Worm (Caenorhabditis elegans) whole organism, young adult: ENCODE results near the gene daf-22.

ENCODE experiments used
- B0019.2 ChIP-seq: fragments of 200-800 bp; sonication (Bioruptor generic); conservative IDR thresholded peaks from 2 replicates; pipeline ENCODE4 v1.3.6; 2022; ENCODE audit warnings: missing genetic modification reagents, missing genetic modification characterization, missing compliant biosample characterization
- C17E4.6 ChIP-seq: fragments of 200-800 bp; sonication (Bioruptor generic); IDR thresholded peaks from 2 replicates; pipeline ENCODE4 v1.3.6; 2022; ENCODE audit warnings: missing genetic modification reagents, missing genetic modification characterization, missing compliant biosample characterization
- F57C9.4 ChIP-seq: sonication (generic microtip); optimal IDR thresholded peaks from 2 replicates; lab custom pipeline; 2017; ENCODE audit warnings: mild to moderate bottlenecking, missing genetic modification characterization, missing compliant biosample characterization
- Y67H2A.10 ChIP-seq: fragments of 200-800 bp; sonication (Bioruptor generic); conservative IDR thresholded peaks from 2 replicates; pipeline ENCODE4 v1.3.6; 2022; ENCODE audit warnings: missing genetic modification reagents, missing genetic modification characterization, missing compliant biosample characterization
- Y79H2A.3 ChIP-seq: fragments of 200-800 bp; sonication (Bioruptor generic); conservative IDR thresholded peaks from 2 replicates; pipeline ENCODE4 v1.3.6; 2022; ENCODE audit warnings: missing genetic modification reagents, missing genetic modification characterization, missing compliant biosample characterization
- ama-1 ChIP-seq, 3 experiments: fragments of 150-350 bp in 1 of 3; sonication (generic microtip) in 2 of 3; optimal IDR thresholded peaks; 2 replicates each; lab custom pipeline; 2014 to 2018; ENCODE audit warnings: missing biosample characterization in 2 of 3, missing genetic modification characterization in 2 of 3, missing genetic modification reagents in 2 of 3
- attf-3 ChIP-seq: fragments of 200-800 bp; sonication (Bioruptor generic); conservative IDR thresholded peaks from 2 replicates; pipeline ENCODE4 v1.3.6; 2022; ENCODE audit warnings: missing genetic modification reagents, missing genetic modification characterization, missing compliant biosample characterization
- ceh-91 ChIP-seq: fragments of 200-800 bp; sonication (Bioruptor generic); IDR thresholded peaks from 2 replicates; pipeline ENCODE4 v1.3.6; 2022; ENCODE audit warnings: missing genetic modification reagents, missing genetic modification characterization, missing compliant biosample characterization
- chd-7 ChIP-seq: sonication (generic microtip); optimal IDR thresholded peaks from 2 replicates; lab custom pipeline; 2016; ENCODE audit warnings: mild to moderate bottlenecking, missing genetic modification characterization, moderate library complexity, missing compliant biosample characterization
- die-1 ChIP-seq: sonication (generic microtip); optimal IDR thresholded peaks from 2 replicates; lab custom pipeline; 2016; ENCODE audit warnings: missing genotype, mild to moderate bottlenecking, missing genetic modification characterization, missing compliant biosample characterization
- dpff-1 ChIP-seq: sonication (generic microtip); optimal IDR thresholded peaks from 2 replicates; lab custom pipeline; 2017; ENCODE audit warnings: mild to moderate bottlenecking, missing genetic modification characterization, missing compliant biosample characterization
- dpl-1 ChIP-seq: fragments of 150-350 bp; optimal IDR thresholded peaks from 2 replicates; lab custom pipeline; 2014; ENCODE audit warnings: missing biosample characterization, missing genetic modification reagents, missing genetic modification characterization
- egl-44 ChIP-seq: fragments of 200-800 bp; sonication (Bioruptor generic); IDR thresholded peaks from 2 replicates; pipeline ENCODE4 v1.3.6; 2022; ENCODE audit warnings: missing genetic modification reagents, missing genetic modification characterization, missing compliant biosample characterization
- fkh-3 ChIP-seq: sonication (generic microtip); optimal IDR thresholded peaks from 2 replicates; lab custom pipeline; 2016; ENCODE audit warnings: mild to moderate bottlenecking, missing genetic modification characterization, missing compliant biosample characterization
- hlh-26 ChIP-seq: fragments of 200-800 bp; sonication (Bioruptor generic); conservative IDR thresholded peaks from 2 replicates; pipeline ENCODE4 v1.3.6; 2022; ENCODE audit warnings: missing genetic modification reagents, missing genetic modification characterization, missing compliant biosample characterization
- let-607 ChIP-seq, 2 experiments: fragments of 200-800 bp in 1 of 2; sonication (Bioruptor generic) in 1 of 2; sonication (generic microtip) in 1 of 2; optimal IDR thresholded peaks; 2 replicates each; lab custom pipeline; 2016 to 2018; ENCODE audit warnings: mild to moderate bottlenecking in 2 of 2, missing compliant biosample characterization in 2 of 2, missing genetic modification characterization in 2 of 2, moderate library complexity in 2 of 2, missing genotype in 1 of 2
- lin-26 ChIP-seq: fragments of 200-800 bp; sonication (Bioruptor generic); IDR thresholded peaks from 2 replicates; pipeline ENCODE4 v1.3.6; 2022; ENCODE audit warnings: missing genetic modification reagents, missing genetic modification characterization, missing compliant biosample characterization
- lsl-1 ChIP-seq: fragments of 200-800 bp; sonication (Bioruptor generic); optimal IDR thresholded peaks from 2 replicates; lab custom pipeline; 2018; ENCODE audit warnings: mild to moderate bottlenecking, missing genetic modification characterization, moderate library complexity, missing compliant biosample characterization
- lsy-27 ChIP-seq: sonication (generic microtip); optimal IDR thresholded peaks from 2 replicates; lab custom pipeline; 2017; ENCODE audit warnings: missing genetic modification characterization, mild to moderate bottlenecking, missing compliant biosample characterization, antibody characterized with exemption, missing genotype, borderline replicate concordance; ENCODE audit not compliant: insufficient read depth
- madf-6 ChIP-seq: fragments of 200-800 bp; sonication (Bioruptor generic); IDR thresholded peaks from 2 replicates; pipeline ENCODE4 v1.3.6; 2022; ENCODE audit warnings: missing genetic modification reagents, missing genetic modification characterization, missing compliant biosample characterization
- mcd-1 ChIP-seq: fragments of 200-800 bp; sonication (Bioruptor generic); IDR thresholded peaks from 2 replicates; pipeline ENCODE4 v1.3.6; 2022; ENCODE audit warnings: missing genetic modification reagents, missing genetic modification characterization, missing compliant biosample characterization
- nfya-2 ChIP-seq: fragments of 200-800 bp; sonication (Bioruptor generic); IDR thresholded peaks from 2 replicates; pipeline ENCODE4 v1.3.6; 2022; ENCODE audit warnings: missing genetic modification reagents, missing genetic modification characterization, missing compliant biosample characterization
- nhr-120 ChIP-seq: fragments of 200-800 bp; sonication (Bioruptor generic); IDR thresholded peaks from 2 replicates; pipeline ENCODE4 v1.3.6; 2022; ENCODE audit warnings: missing genetic modification characterization, missing compliant biosample characterization
- nhr-27 ChIP-seq: fragments of 200-800 bp; sonication (Bioruptor generic); optimal IDR thresholded peaks from 2 replicates; lab custom pipeline; 2018; ENCODE audit warnings: mild to moderate bottlenecking, missing genetic modification characterization, moderate library complexity, missing compliant biosample characterization
- nhr-80 ChIP-seq: sonication (generic microtip); optimal IDR thresholded peaks from 2 replicates; lab custom pipeline; 2016; ENCODE audit warnings: missing genetic modification characterization, missing compliant biosample characterization
- rec-8 ChIP-seq, 2 experiments: sonication (generic microtip); optimal IDR thresholded peaks; 2 replicates each; lab custom pipeline; 2016; ENCODE audit warnings: mild to moderate bottlenecking in 2 of 2, missing genetic modification characterization in 2 of 2, missing genetic modification reagents in 2 of 2, missing genotype in 2 of 2, missing biosample characterization in 1 of 2, missing compliant biosample characterization in 1 of 2, moderate library complexity in 1 of 2
- sea-2 ChIP-seq: fragments of 200-800 bp; sonication (Bioruptor generic); IDR thresholded peaks from 2 replicates; pipeline ENCODE4 v1.3.6; 2022; ENCODE audit warnings: missing genetic modification characterization, missing compliant biosample characterization
- snpc-3.4 ChIP-seq: sonication (generic microtip); optimal IDR thresholded peaks from 2 replicates; lab custom pipeline; 2017; ENCODE audit warnings: missing genetic modification characterization, mild to moderate bottlenecking, missing compliant biosample characterization, antibody characterized with exemption, moderate library complexity, missing genotype, missing genetic modification reagents
- sptf-2 ChIP-seq: fragments of 200-800 bp; sonication (Bioruptor generic); optimal IDR thresholded peaks from 2 replicates; lab custom pipeline; 2018; ENCODE audit warnings: mild to moderate bottlenecking, missing genetic modification characterization, missing compliant biosample characterization
- tlf-1 ChIP-seq: fragments of 200-800 bp; sonication (Bioruptor generic); optimal IDR thresholded peaks from 2 replicates; lab custom pipeline; 2018; ENCODE audit warnings: mild to moderate bottlenecking, missing genetic modification characterization, missing compliant biosample characterization
- xnd-1 ChIP-seq: sonication (generic microtip); optimal IDR thresholded peaks from 2 replicates; lab custom pipeline; 2016; ENCODE audit warnings: missing genotype, missing genetic modification reagents, missing genetic modification characterization, missing compliant biosample characterization
- ztf-28 ChIP-seq: fragments of 200-800 bp; sonication (Bioruptor generic); IDR thresholded peaks from 2 replicates; pipeline ENCODE4 v1.3.6; 2022; ENCODE audit warnings: missing genetic modification reagents, missing genetic modification characterization, missing compliant biosample characterization
- ztf-3 ChIP-seq: fragments of 200-800 bp; sonication (Bioruptor generic); optimal IDR thresholded peaks from 2 replicates; lab custom pipeline; 2018; ENCODE audit warnings: mild to moderate bottlenecking, missing genetic modification characterization, missing compliant biosample characterization

Gene daf-22

DNA sequence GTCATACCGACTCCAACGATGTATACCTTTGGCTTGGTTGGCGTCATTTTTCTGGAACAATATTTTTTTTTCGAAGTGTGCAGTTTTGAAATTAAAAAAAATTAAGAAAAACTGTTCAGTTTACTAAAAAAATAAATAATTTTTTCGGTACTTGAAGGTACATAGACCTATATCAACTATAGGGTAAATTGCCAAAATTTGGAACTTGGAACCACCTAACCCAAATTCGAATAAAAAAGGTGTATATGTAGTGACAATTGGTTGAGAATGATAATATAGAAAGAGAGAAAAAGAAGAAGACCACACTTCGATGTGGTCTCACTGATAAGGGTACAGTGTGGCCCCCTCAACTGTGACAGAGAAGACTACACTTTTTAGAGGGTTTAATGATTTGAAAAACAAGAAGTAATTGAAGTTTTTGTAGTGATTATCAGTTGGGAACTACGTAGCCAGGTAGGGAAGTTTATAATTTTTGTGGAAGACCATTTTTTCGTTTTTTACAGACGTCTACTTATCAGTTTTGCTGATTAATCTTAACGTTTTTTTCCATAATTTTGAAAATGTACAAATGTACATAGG lies at the start of gene daf-22:
daf-22 (minus strand) TSS at position 51 of the 579 bp plus-strand sequence.
- peak; percentile 78 for TF ChIP-seq nhr-80 (tag; lab: Kevin White, UChicago)
- no peak for TF ChIP-seq die-1 (tag; lab: Kevin White, UChicago)
- TF ChIP-seq nhr-27 (tag; lab: Kevin White, UChicago): no peak
- TF ChIP-seq Y67H2A.10 (GFP tag; lab: Robert Waterston, UW): no peak
- no peak for TF ChIP-seq ceh-91
- no peak for TF ChIP-seq B0019.2 (GFP tag; lab: Robert Waterston, UW)
- TF ChIP-seq let-607 (tag; optimal IDR thresholded peaks at IDR 0.05; lab: Kevin White, UChicago): peak in 1 of 2 experiments; percentile 23
- TF ChIP-seq dpl-1 (GFP tag; lab: Kevin White, UChicago): no peak

DNA sequence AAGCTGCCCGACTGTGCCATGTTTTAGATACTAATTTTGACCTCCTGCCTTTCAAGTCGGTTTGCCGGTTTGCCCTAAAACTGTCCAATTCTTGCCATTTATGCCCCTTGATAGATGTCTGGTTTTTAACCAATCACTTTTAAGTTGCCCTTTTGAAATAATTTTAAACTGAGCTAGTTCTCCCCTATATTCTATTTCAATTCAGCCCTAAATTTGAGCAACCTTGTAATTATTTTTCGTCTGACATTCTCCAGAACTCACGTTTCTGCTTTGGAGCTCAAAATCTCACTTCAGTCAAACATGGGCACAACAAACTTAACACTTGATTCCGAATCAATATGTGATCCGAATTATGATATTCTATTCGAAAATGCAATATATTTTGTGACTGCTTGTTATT lies 47.9 kb upstream of the daf-22 start, which contains the start of gene srg-17:
srg-17 (plus strand) TSS at position 301 of the 400 bp plus-strand sequence.
- TF ChIP-seq F57C9.4 (no peak), nhr-120 (no peak), dpl-1 (GFP tag; lab: Kevin White, UChicago) (no peak)

DNA sequence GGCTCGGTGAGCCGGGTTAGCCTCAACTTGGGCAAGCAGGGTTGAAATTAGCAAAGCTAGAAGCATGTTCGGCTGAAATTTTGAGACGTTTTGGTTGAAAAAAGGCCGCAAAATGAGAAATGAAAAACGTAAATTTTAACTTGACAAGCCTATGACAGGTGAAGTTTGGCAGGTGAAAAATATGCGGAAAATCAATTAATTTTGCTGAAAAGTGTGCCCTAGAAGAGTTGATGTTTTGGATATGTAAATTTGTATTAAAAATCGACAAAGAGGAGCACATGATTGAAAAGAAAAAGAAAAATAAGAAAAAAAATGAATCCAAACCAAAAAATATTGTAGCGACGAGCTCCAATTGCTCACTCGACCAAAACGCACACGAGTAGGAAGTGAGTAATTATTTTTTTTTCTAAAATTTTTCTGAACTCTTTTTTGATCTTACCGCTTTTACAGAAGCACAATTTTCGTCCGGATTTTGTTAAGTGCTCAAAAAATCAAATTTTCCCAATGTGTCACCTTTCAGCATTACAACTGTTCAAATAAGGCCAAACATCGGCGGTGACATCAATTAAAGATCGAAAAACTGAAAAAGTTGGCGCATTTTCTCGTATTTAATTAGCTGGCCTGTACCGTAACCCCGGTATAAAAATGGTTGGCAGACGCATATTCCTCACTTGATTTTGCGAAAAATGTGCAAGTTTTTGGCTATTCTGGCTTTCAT lies 45.8 kb upstream of the daf-22 start, which contains the start of the genes F15A4.5 and phat-8:
F15A4.5 (minus strand) TSS at position 101 of the 718 bp plus-strand sequence.
phat-8 (plus strand) TSS at position 668 of the 718 bp plus-strand sequence.
- TF ChIP-seq lin-26 (GFP tag; lab: Robert Waterston, UW) (no peak), C17E4.6 (GFP tag; lab: Robert Waterston, UW) (no peak), ztf-3 (GFP tag; lab: Kevin White, UChicago) (no peak)

DNA sequence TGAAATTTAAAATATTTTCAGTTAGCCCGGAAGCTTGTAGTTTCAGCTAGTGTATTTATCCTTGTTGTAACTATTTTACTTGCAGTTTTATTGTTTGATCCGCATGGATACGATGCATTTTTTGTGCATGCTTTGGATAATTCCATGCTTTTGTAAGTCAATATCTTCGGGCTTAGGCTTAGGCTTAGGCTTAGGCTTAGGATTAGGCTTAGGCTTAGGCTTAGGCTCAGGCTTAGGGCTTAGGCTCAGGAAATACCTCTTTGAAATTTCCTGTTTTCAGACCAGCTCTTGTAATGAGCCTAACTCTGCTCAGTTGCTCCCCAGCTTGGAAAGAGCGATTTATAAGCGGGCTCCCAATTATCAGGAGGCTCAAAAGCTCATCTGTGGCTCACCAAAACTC lies 41.6 kb upstream of the daf-22 start, which contains the start of gene srg-16:
srg-16 (plus strand) TSS at position 87 of the 400 bp plus-strand sequence.
- TF ChIP-seq ztf-28 (GFP tag; lab: Robert Waterston, UW): no peak
- no peak for TF ChIP-seq madf-6

DNA sequence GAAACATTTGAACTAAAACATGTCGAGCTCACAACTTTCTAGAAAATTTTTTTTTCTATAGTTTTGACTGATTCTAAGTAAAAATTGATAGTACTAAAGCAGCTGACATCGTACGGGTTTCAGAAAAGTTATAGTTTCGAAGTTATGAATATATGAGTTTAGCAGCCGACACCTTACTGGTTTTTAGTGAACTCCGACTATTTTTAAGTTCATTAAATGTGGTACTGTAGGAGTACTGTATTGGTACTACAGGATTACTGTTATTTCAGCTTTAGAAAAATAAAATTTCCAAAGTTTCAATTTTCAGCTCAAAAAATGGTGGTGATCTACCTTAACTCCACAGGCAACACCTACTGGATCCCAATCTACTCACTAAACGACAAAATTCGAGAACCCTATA lies 40.1 kb upstream of the daf-22 start, which contains the start of gene sre-37:
sre-37 (plus strand) TSS at position 301 of the 400 bp plus-strand sequence.
- TF ChIP-seq mcd-1 (GFP tag; lab: Robert Waterston, UW): no peak
- TF ChIP-seq nfya-2 (GFP tag; lab: Robert Waterston, UW): no peak
- TF ChIP-seq snpc-3.4 (tag; lab: Kevin White, UChicago): no peak
- no peak for TF ChIP-seq tlf-1 (GFP tag; lab: Kevin White, UChicago)
- TF ChIP-seq egl-44: no peak
- TF ChIP-seq sea-2 (GFP tag; lab: Robert Waterston, UW): no peak
- TF ChIP-seq Y79H2A.3: no peak
- TF ChIP-seq chd-7 (tag; lab: Kevin White, UChicago): no peak
- TF ChIP-seq fkh-3: no peak
- no peak for TF ChIP-seq lsy-27 (tag; lab: Kevin White, UChicago)
- no peak for TF ChIP-seq xnd-1
- no peak for TF ChIP-seq ama-1 (optimal IDR thresholded peaks at IDR 0.05; lab: Kevin White, UChicago)
- no peak for TF ChIP-seq ama-1 (GFP tag; optimal IDR thresholded peaks at IDR 0.05; lab: Kevin White, UChicago)
- no peak for TF ChIP-seq rec-8 (tag; optimal IDR thresholded peaks at IDR 0.05; lab: Kevin White, UChicago)
- no peak for TF ChIP-seq C17E4.6 (GFP tag; lab: Robert Waterston, UW)
- no peak for TF ChIP-seq dpff-1 (tag; lab: Kevin White, UChicago)
- TF ChIP-seq attf-3: no peak
- TF ChIP-seq hlh-26 (GFP tag; lab: Robert Waterston, UW): no peak
- TF ChIP-seq sptf-2: no peak
- TF ChIP-seq lsl-1 (GFP tag; lab: Kevin White, UChicago): no peak
